Worm (Caenorhabditis elegans) whole organism, L2 larva: ENCODE results near the gene F07F6.4.

ENCODE experiments used
- F13H6.1 ChIP-seq: sonication (generic microtip); optimal IDR thresholded peaks from 2 replicates; lab custom pipeline; 2016; ENCODE audit warnings: missing genetic modification characterization, missing compliant biosample characterization
- ama-1 ChIP-seq: fragments of 150-350 bp; optimal IDR thresholded peaks from 2 replicates; lab custom pipeline; 2018; ENCODE audit warnings: inconsistent platforms
- blmp-1 ChIP-seq: sonication (generic microtip); optimal IDR thresholded peaks from 2 replicates; lab custom pipeline; 2017; ENCODE audit warnings: missing genetic modification characterization, mild to moderate bottlenecking, missing compliant biosample characterization, antibody characterized with exemption, moderate library complexity; ENCODE audit not compliant: insufficient read depth
- ceh-16 ChIP-seq: fragments of 150-350 bp; optimal IDR thresholded peaks from 2 replicates; lab custom pipeline; 2014; ENCODE audit warnings: missing biosample characterization, missing genetic modification characterization
- dmd-4 ChIP-seq: sonication (generic microtip); optimal IDR thresholded peaks from 2 replicates; lab custom pipeline; 2017; ENCODE audit warnings: missing biosample characterization, missing genetic modification characterization
- egl-27 ChIP-seq: sonication (generic microtip); optimal IDR thresholded peaks from 3 replicates; lab custom pipeline; 2017; ENCODE audit warnings: missing biosample characterization, missing genetic modification reagents, missing genetic modification characterization
- elt-3 ChIP-seq: sonication (generic microtip); optimal IDR thresholded peaks from 2 replicates; lab custom pipeline; 2017; ENCODE audit warnings: missing biosample characterization, missing genetic modification characterization
- lsy-2 ChIP-seq, 2 experiments: fragments of 150-350 bp in 1 of 2; sonication (generic microtip) in 1 of 2; optimal IDR thresholded peaks; 2 replicates each; lab custom pipeline; 2014 to 2017; ENCODE audit warnings: missing biosample characterization in 2 of 2, missing genetic modification characterization in 2 of 2
- nhr-11 ChIP-seq: fragments of 150-350 bp; optimal IDR thresholded peaks from 2 replicates; lab custom pipeline; 2014; ENCODE audit warnings: missing biosample characterization, missing genetic modification characterization
- nhr-237 ChIP-seq: fragments of 150-350 bp; optimal IDR thresholded peaks from 2 replicates; lab custom pipeline; 2014; ENCODE audit warnings: missing biosample characterization, missing genetic modification characterization
- skn-1 ChIP-seq: sonication (generic microtip); optimal IDR thresholded peaks from 2 replicates; lab custom pipeline; 2017; ENCODE audit warnings: missing biosample characterization, missing genetic modification characterization
- unc-62 ChIP-seq: fragments of 150-350 bp; optimal IDR thresholded peaks from 2 replicates; lab custom pipeline; 2014; ENCODE audit warnings: missing biosample characterization, missing genetic modification reagents, missing genetic modification characterization
- ztf-1 ChIP-seq: fragments of 200-800 bp; sonication (Bioruptor generic); conservative IDR thresholded peaks from 2 replicates; pipeline ENCODE4 v1.3.6; 2022; ENCODE audit warnings: missing genetic modification characterization, missing compliant biosample characterization

DNA sequence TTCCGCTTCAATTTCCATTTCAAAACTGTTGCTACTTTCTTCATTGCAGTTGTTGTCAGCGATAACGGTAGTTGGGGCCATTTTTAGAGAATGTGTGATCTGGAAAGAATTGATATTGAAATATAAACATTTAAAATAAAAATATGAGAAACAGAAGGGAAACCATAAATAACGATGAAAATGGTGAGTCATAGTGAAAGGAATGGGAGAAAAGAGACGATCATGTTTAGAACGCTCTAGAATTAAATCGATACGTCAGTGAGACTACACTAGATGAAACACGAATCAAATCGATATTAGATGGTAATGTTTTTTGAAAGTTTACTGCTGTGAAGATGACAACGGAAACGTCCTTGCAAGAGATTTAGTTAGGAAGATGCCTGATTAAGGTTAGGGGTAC lies 20.4 kb downstream of the F07F6.4 start, which contains the start of the genes EEED8.12 and EEED8.4:
- TF ChIP-seq F13H6.1 (tag; lab: Kevin White, UChicago): no peak
- no peak for TF ChIP-seq ztf-1 (GFP tag; lab: Robert Waterston, UW)
- no peak for TF ChIP-seq egl-27 (tag; lab: Kevin White, UChicago)
- TF ChIP-seq lsy-2 (tag; optimal IDR thresholded peaks at IDR 0.05; lab: Kevin White, UChicago): no peak
- no peak for TF ChIP-seq skn-1 (tag; lab: Kevin White, UChicago)
- TF ChIP-seq nhr-237: no peak
- no peak for TF ChIP-seq dmd-4 (tag; lab: Kevin White, UChicago)
- TF ChIP-seq elt-3 (tag; lab: Kevin White, UChicago): no peak
- no peak for TF ChIP-seq ama-1
- no peak for TF ChIP-seq unc-62 (GFP tag; lab: Kevin White, UChicago)
- TF ChIP-seq ceh-16 (tag; lab: Kevin White, UChicago): no peak
- no peak for TF ChIP-seq blmp-1 (tag; lab: Kevin White, UChicago)
- TF ChIP-seq nhr-11 (tag; lab: Kevin White, UChicago): no peak
